Fruit fly (Drosophila melanogaster) whole organism, embryonic: ENCODE measurements around the gene CG14535.

Experiments
- CG11085 ChIP-seq: fragments of 200-800 bp; sonication (Bioruptor generic); IDR thresholded peaks from 2 replicates; pipeline ENCODE4 v1.3.6; 2022; ENCODE audit warnings: missing biosample characterization, missing genetic modification characterization
- CG12744 ChIP-seq: fragments of 200-800 bp; sonication (Bioruptor generic); optimal IDR thresholded peaks from 2 replicates; lab custom pipeline; 2016; ENCODE audit warnings: missing biosample characterization, missing genetic modification characterization
- CG16813 ChIP-seq: fragments of 200-800 bp; sonication (Bioruptor generic); IDR thresholded peaks from 3 replicates; pipeline ENCODE4 v1.3.6; 2022; ENCODE audit warnings: missing biosample characterization, missing genetic modification characterization; ENCODE audit not compliant: partially characterized antibody
- CG17568 ChIP-seq: fragments of 200-800 bp; sonication (Bioruptor generic); optimal IDR thresholded peaks from 2 replicates; lab custom pipeline; 2018; ENCODE audit warnings: missing biosample characterization, mild to moderate bottlenecking, missing genetic modification characterization, moderate library complexity
- CG18764 ChIP-seq: fragments of 200-800 bp; sonication (Bioruptor generic); optimal IDR thresholded peaks from 3 replicates; lab custom pipeline; 2016; ENCODE audit warnings: missing biosample characterization, missing genetic modification characterization
- CG2120 ChIP-seq: fragments of 200-800 bp; sonication (Bioruptor generic); optimal IDR thresholded peaks from 3 replicates; lab custom pipeline; 2016; ENCODE audit warnings: missing biosample characterization, missing genetic modification characterization
- CG2678 ChIP-seq: fragments of 200-800 bp; sonication (Bioruptor generic); optimal IDR thresholded peaks from 3 replicates; lab custom pipeline; 2019; ENCODE audit warnings: missing biosample characterization, mild to moderate bottlenecking, missing genetic modification characterization, moderate library complexity
- CG31388 ChIP-seq: fragments of 200-800 bp; sonication (Bioruptor generic); optimal IDR thresholded peaks from 2 replicates; lab custom pipeline; 2016; ENCODE audit warnings: missing biosample characterization, missing genetic modification characterization
- CG34376 ChIP-seq: fragments of 200-800 bp; sonication (Bioruptor generic); optimal IDR thresholded peaks from 2 replicates; lab custom pipeline; 2018; ENCODE audit warnings: missing biosample characterization, mild to moderate bottlenecking, missing genetic modification characterization
- CG4360 ChIP-seq: fragments of 200-800 bp; sonication (Bioruptor generic); IDR thresholded peaks from 2 replicates; pipeline ENCODE4 v1.3.6; 2022; ENCODE audit warnings: missing biosample characterization, missing genetic modification characterization
- CG5953 ChIP-seq: fragments of 200-800 bp; sonication (Bioruptor generic); IDR thresholded peaks from 2 replicates; pipeline ENCODE4 v1.3.6; 2022; ENCODE audit warnings: missing biosample characterization, missing genetic modification characterization
- Chrac-16 ChIP-seq: fragments of 200-800 bp; sonication (Bioruptor generic); optimal IDR thresholded peaks from 3 replicates; lab custom pipeline; 2016; ENCODE audit warnings: missing biosample characterization, missing genetic modification characterization
- Dek ChIP-seq: fragments of 200-800 bp; sonication (Bioruptor generic); optimal IDR thresholded peaks from 3 replicates; lab custom pipeline; 2019; ENCODE audit warnings: missing biosample characterization, mild to moderate bottlenecking, missing genetic modification characterization, moderate library complexity
- Dfd ChIP-seq, 2 experiments: fragments of >200 bp; optimal IDR thresholded peaks; 2 replicates each; lab custom pipeline; 2017; ENCODE audit warnings: missing biosample characterization in 2 of 2, missing genetic modification characterization in 2 of 2
- Dip3 ChIP-seq: fragments of 200-800 bp; sonication (Bioruptor generic); optimal IDR thresholded peaks from 3 replicates; lab custom pipeline; 2016; ENCODE audit warnings: missing biosample characterization, missing genetic modification characterization
- Dp ChIP-seq: fragments of 200-800 bp; sonication (Bioruptor generic); optimal IDR thresholded peaks from 2 replicates; lab custom pipeline; 2018; ENCODE audit warnings: missing biosample characterization, mild to moderate bottlenecking, missing genetic modification characterization, moderate library complexity
- Max ChIP-seq: fragments of 200-800 bp; sonication (Bioruptor generic); optimal IDR thresholded peaks from 2 replicates; lab custom pipeline; 2016; ENCODE audit warnings: missing biosample characterization, mild to moderate bottlenecking, missing genetic modification characterization
- Myb ChIP-seq: fragments of 200-800 bp; sonication (Bioruptor generic); optimal IDR thresholded peaks from 2 replicates; lab custom pipeline; 2016; ENCODE audit warnings: missing biosample characterization, missing genetic modification characterization
- NC2β ChIP-seq: fragments of 200-800 bp; sonication (Bioruptor generic); optimal IDR thresholded peaks from 2 replicates; lab custom pipeline; 2016; ENCODE audit warnings: missing biosample characterization, missing genetic modification characterization
- Neu2 ChIP-seq: fragments of 200-800 bp; sonication (Bioruptor generic); optimal IDR thresholded peaks from 3 replicates; lab custom pipeline; 2016; ENCODE audit warnings: missing biosample characterization, missing genetic modification characterization, borderline replicate concordance
- Pdp1 ChIP-seq, 2 experiments: fragments of 200-800 bp; sonication (Bioruptor generic); optimal IDR thresholded peaks; 3 replicates each; lab custom pipeline; 2016; ENCODE audit warnings: missing biosample characterization in 2 of 2, missing genetic modification characterization in 2 of 2, mild to moderate bottlenecking in 1 of 2, moderate library complexity in 1 of 2
- Rfx ChIP-seq: fragments of 200-800 bp; sonication (Bioruptor generic); IDR thresholded peaks from 2 replicates; pipeline ENCODE4 v1.3.6; 2022; ENCODE audit warnings: missing biosample characterization, missing genetic modification characterization
- Scr ChIP-seq: fragments of 200-800 bp; sonication (Bioruptor generic); IDR thresholded peaks from 2 replicates; pipeline ENCODE4 v1.3.6; 2022; ENCODE audit warnings: missing biosample characterization, missing genetic modification characterization; ENCODE audit not compliant: partially characterized antibody
- Sry-β ChIP-seq: fragments of 200-800 bp; sonication (Bioruptor generic); optimal IDR thresholded peaks from 2 replicates; lab custom pipeline; 2018; ENCODE audit warnings: missing biosample characterization, mild to moderate bottlenecking, missing genetic modification characterization, moderate library complexity
- Ssrp ChIP-seq: fragments of 200-800 bp; sonication (Bioruptor generic); optimal IDR thresholded peaks from 2 replicates; lab custom pipeline; 2018; ENCODE audit warnings: missing biosample characterization, mild to moderate bottlenecking, missing genetic modification characterization, moderate library complexity
- Trl ChIP-seq, 3 experiments: fragments of >200 bp in 2 of 3; fragments of 200-800 bp in 1 of 3; sonication (Bioruptor generic) in 1 of 3; optimal IDR thresholded peaks; 2 replicates in 1 of 3; 3 replicates in 2 of 3; lab custom pipeline; 2016 to 2017; ENCODE audit warnings: missing biosample characterization in 1 of 3, missing genetic modification characterization in 1 of 3
- Xrp1 ChIP-seq: fragments of 200-800 bp; sonication (Bioruptor generic); IDR thresholded peaks from 2 replicates; pipeline ENCODE4 v1.3.6; 2022; ENCODE audit warnings: missing biosample characterization, missing genetic modification characterization
- aop ChIP-seq: fragments of 200-800 bp; sonication (Bioruptor generic); IDR thresholded peaks from 2 replicates; pipeline ENCODE4 v1.3.6; 2022; ENCODE audit warnings: missing biosample characterization, missing genetic modification characterization
- bab2 ChIP-seq: fragments of 200-800 bp; sonication (Bioruptor generic); optimal IDR thresholded peaks from 2 replicates; lab custom pipeline; 2016; ENCODE audit warnings: missing biosample characterization, missing genetic modification characterization
- cg ChIP-seq: fragments of 200-800 bp; sonication (Bioruptor generic); optimal IDR thresholded peaks from 3 replicates; lab custom pipeline; 2019; ENCODE audit warnings: missing biosample characterization, mild to moderate bottlenecking, missing genetic modification characterization, moderate library complexity
- chif ChIP-seq, 2 experiments: fragments of 200-800 bp; sonication (Bioruptor generic); optimal IDR thresholded peaks; 3 replicates each; lab custom pipeline; 2016; ENCODE audit warnings: missing biosample characterization in 2 of 2, missing genetic modification characterization in 2 of 2
- chn ChIP-seq: fragments of 200-800 bp; sonication (Bioruptor generic); optimal IDR thresholded peaks from 2 replicates; lab custom pipeline; 2016; ENCODE audit warnings: missing biosample characterization, missing genetic modification characterization
- crc ChIP-seq: fragments of 200-800 bp; sonication (Bioruptor generic); optimal IDR thresholded peaks from 2 replicates; lab custom pipeline; 2016; ENCODE audit warnings: missing biosample characterization, missing genetic modification characterization
- da ChIP-seq: fragments of 200-800 bp; sonication (Bioruptor generic); optimal IDR thresholded peaks from 2 replicates; lab custom pipeline; 2016; ENCODE audit warnings: missing biosample characterization, missing genetic modification characterization
- eyg ChIP-seq: fragments of 200-800 bp; sonication (Bioruptor generic); optimal IDR thresholded peaks from 3 replicates; lab custom pipeline; 2016; ENCODE audit warnings: missing biosample characterization, missing genetic modification characterization
- gfzf ChIP-seq: fragments of 200-800 bp; sonication (Bioruptor generic); optimal IDR thresholded peaks from 2 replicates; lab custom pipeline; 2016; ENCODE audit warnings: missing biosample characterization, mild to moderate bottlenecking, missing genetic modification characterization, moderate library complexity
- grn ChIP-seq: fragments of 200-800 bp; sonication (Bioruptor generic); optimal IDR thresholded peaks from 3 replicates; lab custom pipeline; 2017; ENCODE audit warnings: missing biosample characterization, missing genetic modification characterization
- ind ChIP-seq: fragments of 200-800 bp; sonication (Bioruptor generic); optimal IDR thresholded peaks from 3 replicates; lab custom pipeline; 2016; ENCODE audit warnings: missing biosample characterization, missing genetic modification characterization
- nom ChIP-seq: fragments of 200-800 bp; sonication (Bioruptor generic); optimal IDR thresholded peaks from 2 replicates; lab custom pipeline; 2017; ENCODE audit warnings: missing biosample characterization, missing genetic modification characterization, mild to moderate bottlenecking, moderate library complexity, missing genetic modification reagents
- oc ChIP-seq: fragments of 200-800 bp; sonication (Bioruptor generic); optimal IDR thresholded peaks from 2 replicates; lab custom pipeline; 2018; ENCODE audit warnings: missing biosample characterization, mild to moderate bottlenecking, missing genetic modification characterization, moderate library complexity
- odd ChIP-seq: fragments of 200-800 bp; sonication (Bioruptor generic); optimal IDR thresholded peaks from 2 replicates; lab custom pipeline; 2017; ENCODE audit warnings: missing biosample characterization, mild to moderate bottlenecking, missing genetic modification characterization
- ro ChIP-seq: fragments of 200-800 bp; sonication (Bioruptor generic); IDR thresholded peaks from 2 replicates; pipeline ENCODE4 v1.3.6; 2022; ENCODE audit warnings: missing biosample characterization, missing genetic modification characterization
- sob ChIP-seq: fragments of 200-800 bp; sonication (Bioruptor generic); IDR thresholded peaks from 2 replicates; pipeline ENCODE4 v1.3.6; 2022; ENCODE audit warnings: missing biosample characterization, missing genetic modification characterization
- sr ChIP-seq: fragments of 200-800 bp; sonication (Bioruptor generic); IDR thresholded peaks from 3 replicates; pipeline ENCODE4 v1.3.6; 2022; ENCODE audit warnings: missing biosample characterization, missing genetic modification characterization
- stc ChIP-seq: fragments of 200-800 bp; sonication (Bioruptor generic); IDR thresholded peaks from 2 replicates; pipeline ENCODE4 v1.3.6; 2022; ENCODE audit warnings: missing biosample characterization, missing genetic modification characterization
- tup ChIP-seq: fragments of 200-800 bp; sonication (Bioruptor generic); optimal IDR thresholded peaks from 2 replicates; lab custom pipeline; 2016; ENCODE audit warnings: missing biosample characterization, mild to moderate bottlenecking, missing genetic modification characterization, moderate library complexity
- unpg ChIP-seq: fragments of 200-800 bp; sonication (Bioruptor generic); optimal IDR thresholded peaks from 3 replicates; lab custom pipeline; 2018; ENCODE audit warnings: missing biosample characterization, mild to moderate bottlenecking, missing genetic modification characterization, moderate library complexity
- wor ChIP-seq: fragments of 200-800 bp; sonication (Bioruptor generic); IDR thresholded peaks from 2 replicates; pipeline ENCODE4 v1.3.6; 2022; ENCODE audit warnings: missing biosample characterization, missing genetic modification characterization

Gene CG14535

DNA sequence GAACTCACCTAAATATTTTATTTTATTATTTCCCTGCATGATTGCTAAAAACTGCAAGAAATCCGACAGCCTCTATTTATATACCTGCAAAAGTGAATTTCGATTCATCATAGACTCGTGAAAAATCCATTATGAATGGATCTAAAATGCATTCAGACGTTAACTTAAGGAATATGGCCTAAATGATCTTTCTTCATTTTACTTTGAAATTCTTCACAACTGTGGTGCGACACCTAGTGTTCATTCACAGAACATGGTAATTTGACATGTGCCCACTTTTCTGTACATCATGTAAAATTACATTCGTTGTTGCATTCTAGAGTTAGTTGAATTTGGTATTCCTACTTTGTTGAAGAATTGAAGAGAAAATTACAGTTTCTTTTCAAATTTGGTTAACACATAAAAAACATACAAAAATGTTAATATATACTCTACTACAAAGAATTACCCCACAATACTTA, 35.4 kb upstream of the CG14535 start, which contains the start of gene Spn28Db (continued):
- TF ChIP-seq odd (GFP tag; lab: Kevin White, UChicago) (no peak), CG17568 (no peak), Chrac-16 (GFP tag; lab: Kevin White, UChicago) (no peak), aop (GFP tag; lab: Robert Waterston, UW) (no peak), unpg (no peak), chn (peak; percentile 2), CG18764 (GFP tag; lab: Kevin White, UChicago) (peak; percentile 10), Ssrp (no peak), Rfx (GFP tag; lab: Robert Waterston, UW) (no peak; the same call in 1 of the 2 replicates), Xrp1 (GFP tag; lab: Robert Waterston, UW) (no peak), oc (tag; lab: Kevin White, UChicago) (no peak), Max (GFP tag; lab: Kevin White, UChicago) (no peak), CG11085 (GFP tag; lab: Robert Waterston, UW) (no peak), Trl (optimal IDR thresholded peaks at IDR 0.05; lab: Kevin White, UChicago) (no peak), Trl (GFP tag; optimal IDR thresholded peaks at IDR 0.05; lab: Kevin White, UChicago) (no peak), CG16813 (GFP tag; lab: Robert Waterston, UW) (peak; percentile 69), gfzf (GFP tag; lab: Kevin White, UChicago) (peak; percentile 18), CG2120 (peak; percentile 27), Scr (peak; percentile 29; the same call in 1 of the 2 replicates), tup (GFP tag; lab: Kevin White, UChicago) (no peak), sob (GFP tag; lab: Robert Waterston, UW) (peak; percentile 58; the same call in 1 of the 2 replicates), CG12744 (GFP tag; lab: Kevin White, UChicago) (no peak), Dp (GFP tag; lab: Kevin White, UChicago) (peak; percentile 9), da (GFP tag; lab: Kevin White, UChicago) (no peak), Dek (tag; lab: Kevin White, UChicago) (peak; percentile 4), CG5953 (no peak), Dfd (GFP tag; optimal IDR thresholded peaks at IDR 0.05; lab: Kevin White, UChicago) (no peak), wor (GFP tag; lab: Robert Waterston, UW) (no peak), CG4360 (GFP tag; lab: Robert Waterston, UW) (no peak), chif (GFP tag; optimal IDR thresholded peaks at IDR 0.05; lab: Kevin White, UChicago) (peak in 1 of 2 experiments; percentile 28), ro (GFP tag; lab: Robert Waterston, UW) (no peak), bab2 (GFP tag; lab: Kevin White, UChicago) (no peak), Dip3 (GFP tag; lab: Kevin White, UChicago) (peak; percentile 53), sr (no peak), CG2678 (tag; lab: Kevin White, UChicago) (no peak), Sry-β (no peak), Pdp1 (GFP tag; optimal IDR thresholded peaks at IDR 0.05; lab: Kevin White, UChicago) (no peak), NC2β (no peak), cg (GFP tag; lab: Kevin White, UChicago) (no peak), eyg (GFP tag; lab: Kevin White, UChicago) (no peak), CG31388 (GFP tag; lab: Kevin White, UChicago) (peak; percentile 3), ind (GFP tag; lab: Kevin White, UChicago) (no peak), nom (no peak), CG34376 (GFP tag; lab: Kevin White, UChicago) (no peak), stc (no peak), Neu2 (GFP tag; lab: Kevin White, UChicago) (no peak), Myb (peak; percentile 76), grn (GFP tag; lab: Kevin White, UChicago) (no peak), crc (GFP tag; lab: Kevin White, UChicago) (no peak)
